Fruit fly (Drosophila melanogaster): ENCODE data around the gene CG5112.

CG5112 gene

DNA sequence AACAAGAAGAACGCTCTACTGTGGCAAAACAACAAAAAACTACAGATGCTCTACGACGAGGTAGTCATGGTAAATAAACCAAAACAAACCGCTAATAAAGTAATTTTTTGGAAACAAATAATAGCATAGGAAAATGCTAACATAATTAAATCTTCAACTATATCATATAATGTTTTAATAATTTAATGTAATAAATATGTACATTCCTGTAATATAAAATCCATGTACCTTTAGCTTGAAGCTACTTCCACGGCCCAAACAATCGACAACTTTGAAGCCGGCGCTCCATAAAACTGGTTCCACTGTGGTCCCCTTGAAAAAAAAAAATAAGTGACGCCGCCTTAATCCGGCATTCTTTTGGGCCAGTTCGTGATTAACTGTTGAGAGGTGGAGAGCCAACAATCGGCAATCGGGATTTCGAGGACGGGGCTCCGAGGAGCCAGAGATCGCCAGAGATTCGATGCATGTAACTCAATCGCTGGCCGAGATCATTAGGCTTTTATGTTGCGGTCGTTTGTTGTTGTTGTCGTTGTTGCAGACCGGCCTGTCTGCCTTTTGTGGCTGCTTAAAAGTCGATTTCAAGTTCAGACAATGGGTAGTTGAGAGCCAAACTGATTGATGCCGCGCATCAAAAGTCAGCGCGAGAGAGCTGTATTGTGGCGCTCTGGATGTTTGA is 28.5 kb upstream of the CG5112 start:
- TF ChIP-seq toe (GFP tag; optimal IDR thresholded peaks at IDR 0.05) (no peak), Crg-1 (GFP tag; optimal IDR thresholded peaks at IDR 0.05) (no peak), Clk (GFP tag; optimal IDR thresholded peaks at IDR 0.05) (no peak), kay (GFP tag; ENCODE audit: borderline replicate concordance) (no peak), CG1620 (GFP tag; optimal IDR thresholded peaks at IDR 0.05) (no peak), ovo (GFP tag; optimal IDR thresholded peaks at IDR 0.05) (no peak), pad (GFP tag; optimal IDR thresholded peaks at IDR 0.05) (no peak), CG11617 (GFP tag; optimal IDR thresholded peaks at IDR 0.05) (no peak), tj (GFP tag; optimal IDR thresholded peaks at IDR 0.05) (no peak), Mnt (GFP tag; optimal IDR thresholded peaks at IDR 0.05) (no peak), CG7045 (GFP tag; optimal IDR thresholded peaks at IDR 0.05) (no peak), cic (GFP tag; optimal IDR thresholded peaks at IDR 0.05) (no peak), CG5204 (GFP tag; optimal IDR thresholded peaks at IDR 0.05) (no peak), bab1 (GFP tag; optimal IDR thresholded peaks at IDR 0.05) (no peak), CG33017 (tag; optimal IDR thresholded peaks at IDR 0.05) (no peak)

- TF ChIP-seq CG7101 (tag; optimal IDR thresholded peaks at IDR 0.05) (no peak), CG1620 (GFP tag; optimal IDR thresholded peaks at IDR 0.05) (no peak), Crg-1 (GFP tag; optimal IDR thresholded peaks at IDR 0.05) (no peak)
Measured at dm6 chr3R:25466166-25466565, 25.1 kb upstream of the CG5112 start.

DNA sequence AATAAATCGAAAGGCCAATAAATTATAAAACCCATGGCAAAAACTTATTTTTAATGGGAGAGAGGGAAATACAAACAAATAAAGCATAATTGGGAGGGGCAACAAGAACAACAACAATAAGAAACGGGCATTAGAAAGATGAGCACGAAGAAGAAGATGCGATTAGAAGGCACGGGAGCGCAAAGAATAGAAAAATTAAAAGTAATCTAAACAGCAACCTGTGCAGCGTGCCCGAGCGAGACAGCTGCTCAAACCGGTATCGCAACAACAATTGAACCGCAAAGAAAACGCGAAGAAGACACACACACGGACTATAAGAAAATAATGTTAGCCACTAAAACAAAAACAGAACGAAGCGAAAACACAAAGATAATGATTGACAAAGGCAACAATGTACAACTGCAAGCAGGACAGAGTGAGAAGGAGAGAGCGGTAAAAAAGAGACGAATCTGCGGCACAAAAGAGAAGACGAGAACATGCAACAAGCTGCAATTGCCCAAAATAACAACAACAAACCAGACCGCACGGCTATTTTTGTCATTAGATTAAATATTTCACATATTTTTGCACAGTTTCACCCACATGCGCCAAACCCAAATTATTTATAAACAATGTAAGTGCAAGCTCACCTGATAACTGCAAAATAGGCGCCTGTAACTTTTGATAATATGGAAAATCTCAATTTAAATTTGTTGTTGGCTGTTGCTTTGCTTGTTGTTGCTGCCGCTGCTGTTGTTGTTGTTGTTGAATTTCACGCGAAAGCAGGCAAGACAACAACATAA is 19.2 kb upstream of the CG5112 start:
- TF ChIP-seq cnc (optimal IDR thresholded peaks at IDR 0.05) (no peak), tj (GFP tag; optimal IDR thresholded peaks at IDR 0.05) (no peak), toe (GFP tag; optimal IDR thresholded peaks at IDR 0.05) (no peak), pad (GFP tag; optimal IDR thresholded peaks at IDR 0.05) (no peak), CG14711 (tag; optimal IDR thresholded peaks at IDR 0.05) (no peak), Crg-1 (GFP tag; optimal IDR thresholded peaks at IDR 0.05) (no peak), CG12768 (GFP tag; optimal IDR thresholded peaks at IDR 0.05) (no peak), CG5204 (GFP tag; optimal IDR thresholded peaks at IDR 0.05) (no peak), kay (GFP tag; ENCODE audit: borderline replicate concordance) (no peak), cic (GFP tag; optimal IDR thresholded peaks at IDR 0.05) (no peak), CG33017 (tag; optimal IDR thresholded peaks at IDR 0.05) (no peak), Mnt (GFP tag; optimal IDR thresholded peaks at IDR 0.05) (no peak), CG1620 (GFP tag; optimal IDR thresholded peaks at IDR 0.05) (no peak), bab1 (GFP tag; optimal IDR thresholded peaks at IDR 0.05) (no peak), CG7045 (GFP tag; optimal IDR thresholded peaks at IDR 0.05) (no peak), ovo (GFP tag; optimal IDR thresholded peaks at IDR 0.05) (no peak), Hr96 (GFP tag; optimal IDR thresholded peaks at IDR 0.05) (no peak), Clk (GFP tag; optimal IDR thresholded peaks at IDR 0.05) (no peak), CG11617 (GFP tag; optimal IDR thresholded peaks at IDR 0.05) (no peak)

DNA sequence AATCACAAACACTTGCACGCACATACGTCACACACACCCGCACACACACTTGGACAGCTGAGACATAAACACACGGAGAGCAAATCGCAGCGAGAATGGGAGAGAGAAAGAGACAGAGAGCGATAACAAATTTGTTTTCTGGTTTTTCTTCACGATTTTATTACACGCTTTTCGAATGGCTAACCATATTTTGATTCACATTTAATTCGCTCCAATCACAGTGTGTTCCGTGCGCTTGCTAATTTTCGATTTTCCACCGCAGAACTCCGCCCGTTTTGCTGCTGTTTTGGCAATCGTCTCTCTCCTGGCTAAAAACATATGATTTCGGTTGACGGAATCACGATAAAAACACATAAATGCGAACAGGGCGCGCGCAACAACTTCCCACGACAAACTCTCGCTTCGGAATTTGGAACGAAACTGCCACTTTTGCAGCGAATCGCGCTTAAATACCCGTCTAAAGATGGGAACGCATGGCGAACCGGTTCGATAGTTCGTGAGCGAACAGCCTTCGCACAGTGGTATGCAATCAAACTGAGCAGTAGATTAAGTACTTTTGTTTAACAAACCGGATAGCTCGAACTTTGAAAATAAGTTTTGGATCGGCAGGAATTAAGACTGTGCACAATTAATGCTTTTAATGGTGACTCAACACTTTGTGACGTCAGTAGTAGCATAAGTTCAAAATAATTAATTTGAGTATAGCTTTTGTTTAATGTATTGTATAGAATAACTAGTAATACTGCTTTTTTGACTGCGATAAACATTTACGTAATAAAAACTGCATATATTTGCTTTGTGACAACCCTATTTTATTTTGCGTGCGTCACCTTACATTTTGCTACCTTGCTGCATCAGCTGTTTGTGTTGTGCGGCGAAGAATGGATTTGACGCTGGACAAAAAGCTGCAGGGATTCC is 18.4 kb upstream of the CG5112 start, which contains the start of the genes Fur1 and Vps33B:
Fur1 (minus strand) TSS at position 424 of the 918 bp plus-strand sequence.
Vps33B (plus strand) TSS at position 856 of the 918 bp plus-strand sequence.
- TF ChIP-seq Crg-1 (GFP tag; optimal IDR thresholded peaks at IDR 0.05) (peak; percentile 96), cic (GFP tag; optimal IDR thresholded peaks at IDR 0.05) (peak; percentile 70), CG7045 (GFP tag; optimal IDR thresholded peaks at IDR 0.05) (peak; percentile 97), kay (GFP tag; ENCODE audit: borderline replicate concordance) (no peak), CG11617 (GFP tag; optimal IDR thresholded peaks at IDR 0.05) (peak; percentile 99), CG1620 (GFP tag; optimal IDR thresholded peaks at IDR 0.05) (peak; percentile 98), CG5204 (GFP tag; optimal IDR thresholded peaks at IDR 0.05) (peak; percentile 99), cnc (optimal IDR thresholded peaks at IDR 0.05) (no peak), ovo (GFP tag; optimal IDR thresholded peaks at IDR 0.05) (peak; percentile 95), CG14711 (tag; optimal IDR thresholded peaks at IDR 0.05) (peak; percentile 95), pad (GFP tag; optimal IDR thresholded peaks at IDR 0.05) (peak; percentile 86), Mnt (GFP tag; optimal IDR thresholded peaks at IDR 0.05) (peak; percentile 95), toe (GFP tag; optimal IDR thresholded peaks at IDR 0.05) (peak; percentile 99), bab1 (GFP tag; optimal IDR thresholded peaks at IDR 0.05) (peak; percentile 97), CG7101 (tag; optimal IDR thresholded peaks at IDR 0.05) (peak; percentile 96), tj (GFP tag; optimal IDR thresholded peaks at IDR 0.05) (peak; percentile 93), Hr96 (GFP tag; optimal IDR thresholded peaks at IDR 0.05) (peak; percentile 98), CG12768 (GFP tag; optimal IDR thresholded peaks at IDR 0.05) (peak; percentile 98), Clk (GFP tag; optimal IDR thresholded peaks at IDR 0.05) (peak; percentile 92), CG33017 (tag; optimal IDR thresholded peaks at IDR 0.05) (peak; percentile 91)

DNA sequence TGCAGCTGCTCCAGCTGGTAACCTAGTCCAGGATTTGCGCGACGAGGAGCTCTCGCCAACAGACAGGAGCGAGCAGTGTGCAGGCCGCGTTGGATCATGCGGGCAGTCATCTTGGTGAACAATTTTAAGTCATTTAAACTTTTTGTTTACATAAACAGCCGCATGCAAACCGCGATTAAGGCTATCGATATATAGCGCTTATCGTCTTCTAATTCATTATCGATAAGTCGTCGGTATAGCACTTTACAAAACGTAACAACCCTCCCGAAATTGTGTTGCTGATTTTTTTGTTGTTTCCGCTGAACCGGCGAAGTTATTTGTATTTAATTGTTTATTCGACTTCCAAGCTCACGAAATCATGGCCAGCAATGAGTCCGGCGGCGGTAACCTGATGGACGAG is 14.5 kb upstream of the CG5112 start, which contains the start of the genes CG4553 and MED28:
CG4553 (minus strand) TSS at position 172 of the 400 bp plus-strand sequence.
MED28 (plus strand) TSS at position 260 of the 400 bp plus-strand sequence.
- TF ChIP-seq cic (GFP tag; optimal IDR thresholded peaks at IDR 0.05), result no peak
- TF ChIP-seq bab1 (GFP tag; optimal IDR thresholded peaks at IDR 0.05), result peak; percentile 45
- TF ChIP-seq Hr96 (GFP tag; optimal IDR thresholded peaks at IDR 0.05), result no peak
- no peak for TF ChIP-seq toe (GFP tag; optimal IDR thresholded peaks at IDR 0.05)
- TF ChIP-seq Crg-1 (GFP tag; optimal IDR thresholded peaks at IDR 0.05), result peak; percentile 24
- no peak for TF ChIP-seq CG1620 (GFP tag; optimal IDR thresholded peaks at IDR 0.05)
- no peak for TF ChIP-seq kay (GFP tag; ENCODE audit: borderline replicate concordance)
- peak; percentile 98 for TF ChIP-seq CG14711 (tag; optimal IDR thresholded peaks at IDR 0.05)
- no peak for TF ChIP-seq pad (GFP tag; optimal IDR thresholded peaks at IDR 0.05)
- no peak for TF ChIP-seq tj (GFP tag; optimal IDR thresholded peaks at IDR 0.05)
- TF ChIP-seq Mnt (GFP tag; optimal IDR thresholded peaks at IDR 0.05), result peak; percentile 27
